Worm (Caenorhabditis elegans): ENCODE data around the gene lpr-3.

ce11 chrX:11073358-11073757 lies 16.2 kb downstream of the lpr-3 start, which contains the start of gene W04G3.5:
- TF ChIP-seq med-1 (GFP tag; optimal IDR thresholded peaks at IDR 0.05; ENCODE audit: insufficient read depth): no peak
- no peak for TF ChIP-seq flt-1 (GFP tag; IDR thresholded peaks at IDR 0.05)
